Worm (Caenorhabditis elegans) whole organism, mixed stage, embryonic: ENCODE data around the gene rgs-5.

Source experiments
- ces-1 ChIP-seq: fragments of 150-350 bp; optimal IDR thresholded peaks from 2 replicates; lab custom pipeline; 2014; ENCODE audit warnings: missing biosample characterization, missing genetic modification reagents, missing genetic modification characterization
- lin-13 ChIP-seq: fragments of 150-350 bp; optimal IDR thresholded peaks from 2 replicates; lab custom pipeline; 2014; ENCODE audit warnings: missing biosample characterization, missing genetic modification characterization
- mep-1 ChIP-seq: fragments of 150-350 bp; optimal IDR thresholded peaks from 2 replicates; lab custom pipeline; 2017; ENCODE audit warnings: missing biosample characterization, missing genetic modification reagents, missing genetic modification characterization, inconsistent platforms
- mls-2 ChIP-seq: sonication (generic microtip); optimal IDR thresholded peaks from 2 replicates; lab custom pipeline; 2016; ENCODE audit warnings: mild to moderate bottlenecking, missing genetic modification characterization, moderate library complexity, missing compliant biosample characterization
- nhr-237 ChIP-seq: fragments of 150-350 bp; optimal IDR thresholded peaks from 2 replicates; lab custom pipeline; 2014; ENCODE audit warnings: missing biosample characterization, missing genetic modification characterization
- nhr-76 ChIP-seq: sonication (generic microtip); optimal IDR thresholded peaks from 2 replicates; lab custom pipeline; 2017; ENCODE audit warnings: missing biosample characterization, missing genetic modification characterization
- sptf-1 ChIP-seq: sonication (generic microtip); optimal IDR thresholded peaks from 2 replicates; lab custom pipeline; 2017; ENCODE audit warnings: mild to moderate bottlenecking, missing genetic modification characterization, moderate library complexity, missing compliant biosample characterization
- unc-62 ChIP-seq: fragments of 150-350 bp; optimal IDR thresholded peaks from 2 replicates; lab custom pipeline; 2014; ENCODE audit warnings: missing biosample characterization, missing genetic modification reagents, missing genetic modification characterization

DNA sequence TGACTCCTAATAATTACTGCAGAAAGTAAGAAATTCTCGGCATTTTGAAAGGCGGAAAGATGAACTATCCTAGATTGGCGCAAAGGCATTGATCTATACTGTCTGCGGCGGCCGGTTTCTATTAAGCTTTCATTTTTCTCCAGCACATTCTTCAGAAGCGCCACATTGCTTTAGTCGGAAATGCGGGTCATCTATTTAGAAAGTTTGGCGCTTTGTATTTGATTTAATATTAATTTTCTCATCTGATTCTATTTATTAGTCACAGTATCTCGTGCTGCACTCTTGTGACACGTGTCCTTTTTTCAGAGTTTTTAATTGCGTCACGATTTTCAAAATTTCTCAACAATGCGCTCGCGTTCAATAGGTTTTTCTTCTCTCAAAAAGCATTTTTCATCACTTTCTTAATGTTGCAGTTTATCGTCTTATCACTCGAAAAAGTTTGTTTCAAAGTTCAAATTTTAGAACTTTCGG lies 16.7 kb downstream of the rgs-5 start:
- no peak for TF ChIP-seq mep-1 (tag; lab: Kevin White, UChicago)
- TF ChIP-seq ces-1: no peak
- no peak for TF ChIP-seq nhr-76 (tag; lab: Kevin White, UChicago)
- TF ChIP-seq mls-2 (tag; lab: Kevin White, UChicago): no peak
- no peak for TF ChIP-seq lin-13
- no peak for TF ChIP-seq unc-62 (GFP tag; lab: Kevin White, UChicago)
- no peak for TF ChIP-seq sptf-1 (tag; lab: Kevin White, UChicago)
- no peak for TF ChIP-seq nhr-237 (tag; lab: Kevin White, UChicago)
